Fruit fly (Drosophila melanogaster): ENCODE data around the gene CG42866.

The CG42866 gene

DNA sequence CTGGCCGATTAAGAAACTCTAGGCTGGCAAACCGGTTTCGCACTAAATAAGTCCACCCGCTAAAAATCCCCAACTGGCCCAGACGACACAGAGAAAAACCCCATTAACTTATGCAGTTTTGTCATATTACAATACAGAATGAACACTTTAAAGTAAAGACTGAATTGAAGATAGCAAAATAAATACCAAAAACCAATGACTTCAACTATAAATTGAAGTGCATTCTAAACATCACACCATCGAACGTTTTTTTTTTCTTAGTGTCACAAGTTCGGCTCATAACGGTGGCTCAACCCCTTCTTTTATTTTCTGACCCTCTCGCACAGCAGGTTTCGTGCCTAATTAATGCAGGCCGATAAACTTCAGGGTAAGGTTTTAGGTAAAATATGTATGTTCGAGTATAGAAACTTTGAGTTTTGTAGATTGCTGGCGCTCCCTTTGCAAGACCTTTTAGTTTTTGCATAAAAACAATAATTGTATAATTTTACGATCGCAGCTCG is 20.1 kb downstream of the CG42866 start (continued):
- TF ChIP-seq Eip75B (GFP tag; optimal IDR thresholded peaks at IDR 0.05): peak; percentile 88
- TF ChIP-seq CG11294 (GFP tag; IDR thresholded peaks at IDR 0.05): peak; percentile 81
- TF ChIP-seq Ets96B (tag; optimal IDR thresholded peaks at IDR 0.05): peak; percentile 86
- TF ChIP-seq CG11762 (GFP tag; optimal IDR thresholded peaks at IDR 0.05; ENCODE audit: insufficient read depth): peak; percentile 80
- peak; percentile 67 for TF ChIP-seq vri (GFP tag; optimal IDR thresholded peaks at IDR 0.05)
- peak; percentile 87 for TF ChIP-seq CG10631 (GFP tag; optimal IDR thresholded peaks at IDR 0.05)
- TF ChIP-seq Smox (GFP tag; optimal IDR thresholded peaks at IDR 0.05): peak; percentile 78
- peak; percentile 89 for TF ChIP-seq CG8119 (GFP tag; IDR thresholded peaks at IDR 0.05)
- TF ChIP-seq achi (GFP tag; optimal IDR thresholded peaks at IDR 0.05): peak; percentile 90
- no peak for TF ChIP-seq Eip93F (GFP tag; optimal IDR thresholded peaks at IDR 0.05)
- peak; percentile 67 for TF ChIP-seq CG16779 (tag; optimal IDR thresholded peaks at IDR 0.05)

DNA sequence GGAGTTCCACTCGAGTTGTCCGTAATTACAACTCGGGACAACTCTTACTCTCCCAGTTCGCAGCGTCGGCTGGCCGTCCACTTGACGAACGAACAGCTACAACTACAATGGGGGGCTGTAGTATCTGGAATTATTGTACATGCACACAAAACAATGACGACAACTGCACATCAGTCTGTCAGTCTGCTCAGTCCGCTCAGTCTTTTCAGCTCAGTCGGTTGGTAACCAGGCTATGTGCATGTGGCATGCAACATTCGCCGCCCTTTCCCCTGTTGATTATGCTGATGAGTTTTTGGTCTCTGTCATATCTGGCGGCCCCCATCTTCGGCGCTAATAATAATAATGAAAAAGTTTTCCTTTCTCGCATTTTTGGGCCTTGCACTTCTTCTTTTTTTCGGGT is 21.4 kb downstream of the CG42866 start:
- TF ChIP-seq CG11762 (GFP tag; optimal IDR thresholded peaks at IDR 0.05; ENCODE audit: insufficient read depth) (no peak), fd85E (GFP tag; optimal IDR thresholded peaks at IDR 0.05) (no peak), OdsH (GFP tag; optimal IDR thresholded peaks at IDR 0.05) (no peak), Eip78C (GFP tag) (peak; percentile 40), CG34406 (GFP tag; optimal IDR thresholded peaks at IDR 0.05) (no peak), CG6276 (GFP tag; optimal IDR thresholded peaks at IDR 0.05) (no peak), Eip75B (GFP tag; optimal IDR thresholded peaks at IDR 0.05) (no peak), Hr4 (GFP tag; optimal IDR thresholded peaks at IDR 0.05) (no peak), ss (GFP tag; optimal IDR thresholded peaks at IDR 0.05) (peak; percentile 22 to 90)

DNA sequence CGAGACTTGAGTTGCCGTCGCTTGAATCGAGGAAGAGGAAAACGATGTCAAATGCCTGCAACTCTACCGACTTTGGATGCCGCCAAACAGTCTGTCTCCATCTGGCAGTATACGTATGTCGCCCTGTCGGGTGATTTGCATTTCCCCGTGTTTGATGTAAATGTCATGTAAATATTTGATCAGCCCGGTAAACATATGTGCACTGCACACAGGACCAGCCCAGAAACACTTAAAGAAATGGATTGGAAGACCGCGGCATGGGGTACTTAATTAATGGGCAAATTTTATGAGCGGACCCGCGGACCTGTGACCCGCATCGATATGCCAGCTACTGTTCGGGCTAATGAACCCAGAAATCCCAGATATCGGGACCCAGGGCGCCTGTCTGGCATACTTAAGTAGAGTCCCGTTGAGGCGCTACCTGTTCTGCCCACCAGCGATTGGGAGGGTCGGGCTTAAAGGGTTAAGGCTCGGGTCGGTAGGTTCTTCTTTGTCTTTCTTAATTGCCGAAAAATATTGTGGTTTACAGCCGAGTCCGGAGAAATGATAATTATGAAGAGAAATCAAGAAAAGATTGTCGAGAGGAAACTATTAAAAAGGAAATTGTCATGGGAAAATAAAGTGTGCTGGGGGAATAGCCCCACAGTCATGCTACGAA is 23.6 kb downstream of the CG42866 start:
- TF ChIP-seq Eip78C (GFP tag) (peak; percentile 19), Sox15 (GFP tag; optimal IDR thresholded peaks at IDR 0.05) (no peak), fkh (GFP tag; optimal IDR thresholded peaks at IDR 0.05) (peak; percentile 31), CG11294 (GFP tag; IDR thresholded peaks at IDR 0.05) (no peak), CG6808 (GFP tag; optimal IDR thresholded peaks at IDR 0.05) (no peak)

DNA sequence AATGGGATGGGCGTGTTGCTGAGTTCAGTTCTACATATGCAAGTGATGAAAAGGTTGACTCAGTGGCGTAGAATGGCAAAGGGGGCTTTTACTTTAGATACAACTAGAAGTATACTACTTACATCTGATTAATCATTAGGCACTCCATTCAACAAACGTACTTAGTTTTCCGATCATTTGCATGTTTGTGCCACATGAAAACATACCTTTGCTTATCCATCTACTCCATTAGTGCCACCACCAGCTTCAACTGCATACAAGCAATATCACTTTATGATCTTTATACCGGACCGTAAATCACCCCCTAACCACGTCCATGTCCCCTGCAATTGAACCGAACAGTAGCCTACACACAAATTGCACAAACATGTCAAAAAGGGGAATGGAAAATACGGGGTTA is 25.4 kb downstream of the CG42866 start:
- peak; percentile 29 for TF ChIP-seq achi (GFP tag; optimal IDR thresholded peaks at IDR 0.05)
- peak; percentile 32 for TF ChIP-seq Hr39 (GFP tag; optimal IDR thresholded peaks at IDR 0.05)
- peak; percentile 27 for TF ChIP-seq Lpt (GFP tag; optimal IDR thresholded peaks at IDR 0.05)
- peak; percentile 29; the same call in 1 of the 3 replicates for TF ChIP-seq CG6163 (GFP tag; IDR thresholded peaks at IDR 0.05)
- TF ChIP-seq Eip75B (GFP tag; optimal IDR thresholded peaks at IDR 0.05): peak; percentile 38
- TF ChIP-seq CG31627 (GFP tag; optimal IDR thresholded peaks at IDR 0.05): peak; percentile 50
- peak; percentile 31 for TF ChIP-seq CG7368 (GFP tag; optimal IDR thresholded peaks at IDR 0.05)
- TF ChIP-seq pdm3 (GFP tag; optimal IDR thresholded peaks at IDR 0.05): peak; percentile 39
- peak; percentile 35 for TF ChIP-seq esn (GFP tag; optimal IDR thresholded peaks at IDR 0.05)
- TF ChIP-seq spab (GFP tag; optimal IDR thresholded peaks at IDR 0.05): peak; percentile 43
- TF ChIP-seq CG8119 (GFP tag; IDR thresholded peaks at IDR 0.05): peak; percentile 66; the same call in 2 of the 3 replicates
- peak; percentile 23 for TF ChIP-seq net (GFP tag; optimal IDR thresholded peaks at IDR 0.05)
- peak; percentile 36 for TF ChIP-seq acj6 (GFP tag; optimal IDR thresholded peaks at IDR 0.05)
- TF ChIP-seq Eip78C (GFP tag): peak; percentile 52
- TF ChIP-seq CG11762 (GFP tag; optimal IDR thresholded peaks at IDR 0.05; ENCODE audit: insufficient read depth): peak; percentile 21
- TF ChIP-seq CG15336 (GFP tag; IDR thresholded peaks at IDR 0.05): peak; percentile 47; the same call in 1 of the 2 replicates
- TF ChIP-seq CG3032 (tag; optimal IDR thresholded peaks at IDR 0.05): peak; percentile 59
- TF ChIP-seq CG10669 (GFP tag; optimal IDR thresholded peaks at IDR 0.05): peak; percentile 49
- TF ChIP-seq CG6808 (GFP tag; optimal IDR thresholded peaks at IDR 0.05): peak; percentile 61
- peak; percentile 61 for TF ChIP-seq CG32006 (GFP tag; optimal IDR thresholded peaks at IDR 0.05)
- peak; percentile 65 for TF ChIP-seq Gug (GFP tag; IDR thresholded peaks at IDR 0.05)
- TF ChIP-seq CG8319 (GFP tag; optimal IDR thresholded peaks at IDR 0.05): peak; percentile 16
- peak; percentile 7 for TF ChIP-seq Sox15 (GFP tag; optimal IDR thresholded peaks at IDR 0.05)
- TF ChIP-seq CG1621 (tag; optimal IDR thresholded peaks at IDR 0.05): peak; percentile 29
- peak; percentile 31 for TF ChIP-seq CG6276 (GFP tag; optimal IDR thresholded peaks at IDR 0.05)
- TF ChIP-seq Sox102F (GFP tag; optimal IDR thresholded peaks at IDR 0.05): peak; percentile 19
- peak; percentile 10 for TF ChIP-seq CG34406 (GFP tag; optimal IDR thresholded peaks at IDR 0.05)
- TF ChIP-seq Ets96B (tag; optimal IDR thresholded peaks at IDR 0.05): peak; percentile 55
- TF ChIP-seq CG10631 (GFP tag; optimal IDR thresholded peaks at IDR 0.05): peak; percentile 24
- TF ChIP-seq fd59A (GFP tag; optimal IDR thresholded peaks at IDR 0.05): peak; percentile 31
- peak; percentile 26 for TF ChIP-seq Sox14 (GFP tag; optimal IDR thresholded peaks at IDR 0.05)
- peak; percentile 27 for TF ChIP-seq lz (GFP tag; optimal IDR thresholded peaks at IDR 0.05)
